Fruit fly (Drosophila melanogaster) Kc167 (cell line): Measurements from ENCODE around the gene Dnaaf5.

Source experiments
- Sin3A ChIP-seq: fragments of >200 bp; optimal IDR thresholded peaks from 2 replicates; lab custom pipeline; 2018; ENCODE audit warnings: missing external identifiers
- h ChIP-seq: fragments of >200 bp; optimal IDR thresholded peaks from 3 replicates; lab custom pipeline; 2018; ENCODE audit warnings: missing external identifiers
- insv ChIP-seq: fragments of >200 bp; optimal IDR thresholded peaks from 3 replicates; lab custom pipeline; 2018; ENCODE audit warnings: missing external identifiers

dm6 chr3R:14390465-14390864 lies 28.9 kb upstream of the Dnaaf5 start:
- TF ChIP-seq h (lab: Kevin White, UChicago) (no peak), Sin3A (lab: Kevin White, UChicago) (no peak), insv (lab: Kevin White, UChicago) (no peak)
